Fruit fly (Drosophila melanogaster): ENCODE results near the gene Rad9.

- no peak for TF ChIP-seq dl (GFP tag; optimal IDR thresholded peaks at IDR 0.05; ENCODE audit: insufficient read depth in 1 of 2, partially characterized antibody in 2 of 2)
- TF ChIP-seq jim (GFP tag; optimal IDR thresholded peaks at IDR 0.05) = no peak
- TF ChIP-seq Dfd (GFP tag; optimal IDR thresholded peaks at IDR 0.05) = no peak
- TF ChIP-seq usp (GFP tag; optimal IDR thresholded peaks at IDR 0.05) = no peak
- TF ChIP-seq N (GFP tag; optimal IDR thresholded peaks at IDR 0.05) = no peak
- no peak for TF ChIP-seq lola (GFP tag; optimal IDR thresholded peaks at IDR 0.05)
- TF ChIP-seq brk (GFP tag; optimal IDR thresholded peaks at IDR 0.05) = no peak
- TF ChIP-seq CG32264 (GFP tag; optimal IDR thresholded peaks at IDR 0.05) = no peak
- no peak for TF ChIP-seq psq (GFP tag; optimal IDR thresholded peaks at IDR 0.05)
Observed at dm6 chr3L:18841269-18841668, 31.1 kb downstream of the Rad9 start.
